Fruit fly (Drosophila melanogaster) whole organism, embryonic: Measurements from ENCODE around the gene CG11454.

ENCODE experiments used
- Antp ChIP-seq: fragments of 200-800 bp; sonication (Bioruptor generic); optimal IDR thresholded peaks from 3 replicates; lab custom pipeline; 2016; ENCODE audit warnings: missing biosample characterization, missing genetic modification characterization
- BEAF-32 ChIP-seq: fragments of 200-800 bp; sonication (Bioruptor generic); optimal IDR thresholded peaks from 3 replicates; lab custom pipeline; 2017; ENCODE audit warnings: missing biosample characterization, missing genetic modification characterization, mild to moderate bottlenecking, moderate library complexity, missing genetic modification reagents
- Bgb ChIP-seq: fragments of 200-800 bp; sonication (Bioruptor generic); IDR thresholded peaks from 2 replicates; pipeline ENCODE4 v1.3.6; 2022; ENCODE audit warnings: missing biosample characterization, missing genetic modification characterization; ENCODE audit not compliant: partially characterized antibody
- C15 ChIP-seq: fragments of 200-800 bp; sonication (Bioruptor generic); IDR thresholded peaks from 3 replicates; pipeline ENCODE4 v1.3.6; 2022; ENCODE audit warnings: missing biosample characterization, missing genetic modification characterization
- CG12391 ChIP-seq: fragments of 200-800 bp; sonication (Bioruptor generic); optimal IDR thresholded peaks from 3 replicates; lab custom pipeline; 2018; ENCODE audit warnings: missing biosample characterization, mild to moderate bottlenecking, missing genetic modification characterization, moderate library complexity
- CG12659 ChIP-seq: fragments of 200-800 bp; sonication (Bioruptor generic); optimal IDR thresholded peaks from 3 replicates; lab custom pipeline; 2017; ENCODE audit warnings: mild to moderate bottlenecking, missing biosample characterization, missing genetic modification reagents, missing genetic modification characterization
- CG13287 ChIP-seq: fragments of 200-800 bp; sonication (Bioruptor generic); IDR thresholded peaks from 2 replicates; pipeline ENCODE4 v1.3.6; 2022; ENCODE audit warnings: missing biosample characterization, missing genetic modification characterization; ENCODE audit not compliant: partially characterized antibody
- CG14014 ChIP-seq: fragments of 200-800 bp; sonication (Bioruptor generic); IDR thresholded peaks from 2 replicates; pipeline ENCODE4 v1.3.6; 2022; ENCODE audit warnings: missing biosample characterization, missing genetic modification characterization
- CG14860 ChIP-seq: fragments of 200-800 bp; sonication (Bioruptor generic); IDR thresholded peaks from 3 replicates; pipeline ENCODE4 v1.3.6; 2022; ENCODE audit warnings: missing biosample characterization, missing genetic modification characterization; ENCODE audit not compliant: partially characterized antibody
- CG16813 ChIP-seq: fragments of 200-800 bp; sonication (Bioruptor generic); IDR thresholded peaks from 3 replicates; pipeline ENCODE4 v1.3.6; 2022; ENCODE audit warnings: missing biosample characterization, missing genetic modification characterization; ENCODE audit not compliant: partially characterized antibody
- CG1792 ChIP-seq: fragments of 200-800 bp; sonication (Bioruptor generic); optimal IDR thresholded peaks from 2 replicates; lab custom pipeline; 2016; ENCODE audit warnings: missing biosample characterization, missing genetic modification characterization
- CG18599 ChIP-seq: fragments of 200-800 bp; sonication (Bioruptor generic); optimal IDR thresholded peaks from 3 replicates; lab custom pipeline; 2017; ENCODE audit warnings: missing biosample characterization, missing genetic modification characterization, mild to moderate bottlenecking, moderate library complexity, missing genetic modification reagents
- CG2678 ChIP-seq: fragments of 200-800 bp; sonication (Bioruptor generic); optimal IDR thresholded peaks from 3 replicates; lab custom pipeline; 2019; ENCODE audit warnings: missing biosample characterization, mild to moderate bottlenecking, missing genetic modification characterization, moderate library complexity
- CG2712 ChIP-seq: fragments of 200-800 bp; optimal IDR thresholded peaks from 3 replicates; lab custom pipeline; 2019; ENCODE audit warnings: missing biosample characterization, mild to moderate bottlenecking, missing genetic modification characterization, moderate library complexity
- CG3995 ChIP-seq: fragments of 200-800 bp; sonication (Bioruptor generic); optimal IDR thresholded peaks from 3 replicates; lab custom pipeline; 2016; ENCODE audit warnings: missing biosample characterization, missing genetic modification characterization
- CG6791 ChIP-seq: fragments of 200-800 bp; sonication (Bioruptor generic); IDR thresholded peaks from 3 replicates; pipeline ENCODE4 v1.3.6; 2022; ENCODE audit warnings: missing biosample characterization, missing genetic modification characterization; ENCODE audit not compliant: partially characterized antibody
- CG8290 ChIP-seq, 3 experiments: fragments of 200-800 bp; sonication (Bioruptor generic); optimal IDR thresholded peaks; 2 replicates each; lab custom pipeline; 2016 to 2019; ENCODE audit warnings: missing biosample characterization in 3 of 3, missing genetic modification characterization in 3 of 3, mild to moderate bottlenecking in 2 of 3, moderate library complexity in 1 of 3
- CG9437 ChIP-seq: fragments of 200-800 bp; sonication (Bioruptor generic); optimal IDR thresholded peaks from 2 replicates; lab custom pipeline; 2018; ENCODE audit warnings: missing biosample characterization, mild to moderate bottlenecking, missing genetic modification characterization
- CG9817 ChIP-seq: fragments of 200-800 bp; sonication (Bioruptor generic); optimal IDR thresholded peaks from 2 replicates; lab custom pipeline; 2018; ENCODE audit warnings: missing biosample characterization, mild to moderate bottlenecking, missing genetic modification characterization, moderate library complexity
- CTCF ChIP-seq: fragments of 200-800 bp; sonication (Bioruptor generic); optimal IDR thresholded peaks from 2 replicates; lab custom pipeline; 2017; ENCODE audit warnings: missing biosample characterization, mild to moderate bottlenecking, missing genetic modification characterization, moderate library complexity
- CrebB ChIP-seq: fragments of 200-800 bp; sonication (Bioruptor generic); optimal IDR thresholded peaks from 3 replicates; lab custom pipeline; 2018; ENCODE audit warnings: missing biosample characterization, mild to moderate bottlenecking, missing genetic modification characterization
- Dad ChIP-seq: fragments of 200-800 bp; sonication (Bioruptor generic); optimal IDR thresholded peaks from 3 replicates; lab custom pipeline; 2016; ENCODE audit warnings: missing biosample characterization, missing genetic modification characterization
- Dfd ChIP-seq, 2 experiments: fragments of >200 bp; optimal IDR thresholded peaks; 2 replicates each; lab custom pipeline; 2017; ENCODE audit warnings: missing biosample characterization in 2 of 2, missing genetic modification characterization in 2 of 2
- Doc2 ChIP-seq: fragments of 200-800 bp; sonication (Bioruptor generic); IDR thresholded peaks from 2 replicates; pipeline ENCODE4 v1.3.6; 2022; ENCODE audit warnings: missing biosample characterization, missing genetic modification characterization
- Dp ChIP-seq: fragments of 200-800 bp; sonication (Bioruptor generic); optimal IDR thresholded peaks from 2 replicates; lab custom pipeline; 2018; ENCODE audit warnings: missing biosample characterization, mild to moderate bottlenecking, missing genetic modification characterization, moderate library complexity
- Fer3 ChIP-seq: fragments of 200-800 bp; sonication (Bioruptor generic); optimal IDR thresholded peaks from 2 replicates; lab custom pipeline; 2018; ENCODE audit warnings: missing biosample characterization, mild to moderate bottlenecking, missing genetic modification characterization, moderate library complexity
- Hr51 ChIP-seq, 2 experiments: fragments of 200-800 bp; sonication (Bioruptor generic); optimal IDR thresholded peaks; 2 replicates in 1 of 2; 3 replicates in 1 of 2; lab custom pipeline; 2016 to 2018; ENCODE audit warnings: missing biosample characterization in 2 of 2, missing genetic modification characterization in 2 of 2, mild to moderate bottlenecking in 1 of 2, moderate library complexity in 1 of 2
- Kr ChIP-seq: fragments of 200-800 bp; sonication (Bioruptor generic); optimal IDR thresholded peaks from 2 replicates; lab custom pipeline; 2017; ENCODE audit warnings: missing biosample characterization, mild to moderate bottlenecking, missing genetic modification characterization
- NC2α ChIP-seq: fragments of 200-800 bp; sonication (Bioruptor generic); optimal IDR thresholded peaks from 2 replicates; lab custom pipeline; 2016; ENCODE audit warnings: missing biosample characterization, missing genetic modification characterization
- Six4 ChIP-seq: fragments of 200-800 bp; sonication (Bioruptor generic); optimal IDR thresholded peaks from 2 replicates; lab custom pipeline; 2016; ENCODE audit warnings: missing biosample characterization, missing genetic modification characterization
- Spps ChIP-seq: fragments of 200-800 bp; sonication (Bioruptor generic); optimal IDR thresholded peaks from 2 replicates; lab custom pipeline; 2018; ENCODE audit warnings: missing biosample characterization, mild to moderate bottlenecking, missing genetic modification characterization
- Stat92E ChIP-seq, 3 experiments: fragments of >200 bp in 2 of 3; fragments of 200-800 bp in 1 of 3; sonication (Bioruptor generic) in 1 of 3; optimal IDR thresholded peaks; 2 replicates each; lab custom pipeline; 2017 to 2019; ENCODE audit warnings: missing biosample characterization in 3 of 3, missing genetic modification characterization in 3 of 3, mild to moderate bottlenecking in 1 of 3, moderate library complexity in 1 of 3
- ase ChIP-seq: fragments of 200-800 bp; sonication (Bioruptor generic); IDR thresholded peaks from 3 replicates; pipeline ENCODE4 v1.3.6; 2022; ENCODE audit warnings: missing biosample characterization, missing genetic modification characterization
- ato ChIP-seq: fragments of 200-800 bp; sonication (Bioruptor generic); IDR thresholded peaks from 2 replicates; pipeline ENCODE4 v1.3.6; 2022; ENCODE audit warnings: missing biosample characterization, missing genetic modification characterization; ENCODE audit not compliant: partially characterized antibody
- chinmo ChIP-seq: fragments of 200-800 bp; sonication (Bioruptor generic); IDR thresholded peaks from 4 replicates; pipeline ENCODE4 v1.3.6; 2022; ENCODE audit warnings: missing biosample characterization, missing genetic modification characterization; ENCODE audit not compliant: partially characterized antibody
- dm ChIP-seq: fragments of 200-800 bp; sonication (Bioruptor generic); optimal IDR thresholded peaks from 3 replicates; lab custom pipeline; 2016; ENCODE audit warnings: missing biosample characterization, missing genetic modification characterization
- ems ChIP-seq: fragments of 200-800 bp; sonication (Bioruptor generic); optimal IDR thresholded peaks from 3 replicates; lab custom pipeline; 2016; ENCODE audit warnings: missing biosample characterization, missing genetic modification characterization
- knrl ChIP-seq: fragments of 200-800 bp; sonication (Bioruptor generic); IDR thresholded peaks from 3 replicates; pipeline ENCODE4 v1.3.6; 2022; ENCODE audit warnings: missing biosample characterization, missing genetic modification characterization; ENCODE audit not compliant: partially characterized antibody
- lab ChIP-seq: fragments of 200-800 bp; sonication (Bioruptor generic); optimal IDR thresholded peaks from 3 replicates; lab custom pipeline; 2017; ENCODE audit warnings: missing biosample characterization, missing genetic modification characterization, mild to moderate bottlenecking, moderate library complexity, missing genetic modification reagents
- maf-S ChIP-seq: fragments of 200-800 bp; sonication (Bioruptor generic); optimal IDR thresholded peaks from 2 replicates; lab custom pipeline; 2016; ENCODE audit warnings: missing biosample characterization, missing genetic modification characterization
- nerfin-1 ChIP-seq: fragments of 200-800 bp; sonication (Bioruptor generic); optimal IDR thresholded peaks from 3 replicates; lab custom pipeline; 2019; ENCODE audit warnings: missing biosample characterization, mild to moderate bottlenecking, missing genetic modification characterization, moderate library complexity
- pfk ChIP-seq: fragments of 200-800 bp; sonication (Bioruptor generic); optimal IDR thresholded peaks from 2 replicates; lab custom pipeline; 2018; ENCODE audit warnings: missing biosample characterization, mild to moderate bottlenecking, missing genetic modification characterization, moderate library complexity
- psq ChIP-seq: fragments of 200-800 bp; sonication (Bioruptor generic); optimal IDR thresholded peaks from 2 replicates; lab custom pipeline; 2017; ENCODE audit warnings: missing biosample characterization, missing genetic modification characterization
- shn ChIP-seq: fragments of 200-800 bp; sonication (Bioruptor generic); optimal IDR thresholded peaks from 3 replicates; lab custom pipeline; 2016; ENCODE audit warnings: missing biosample characterization, missing genetic modification characterization
- tna ChIP-seq: fragments of 200-800 bp; sonication (Bioruptor generic); IDR thresholded peaks from 2 replicates; pipeline ENCODE4 v1.3.6; 2022; ENCODE audit warnings: missing biosample characterization, missing genetic modification characterization; ENCODE audit not compliant: partially characterized antibody
- trem ChIP-seq: fragments of 200-800 bp; optimal IDR thresholded peaks from 3 replicates; lab custom pipeline; 2019; ENCODE audit warnings: missing biosample characterization, mild to moderate bottlenecking, missing genetic modification characterization, moderate library complexity
- zf30C ChIP-seq: fragments of 200-800 bp; sonication (Bioruptor generic); optimal IDR thresholded peaks from 3 replicates; lab custom pipeline; 2018; ENCODE audit warnings: missing biosample characterization, mild to moderate bottlenecking, missing genetic modification characterization

CG11454 gene

dm6 chr2L:182360-183144 lies 39.4 kb downstream of the CG11454 start (continued):
- TF ChIP-seq maf-S (GFP tag; lab: Kevin White, UChicago) = no peak
- TF ChIP-seq Dfd (GFP tag; optimal IDR thresholded peaks at IDR 0.05; lab: Kevin White, UChicago) = no peak
- TF ChIP-seq chinmo (GFP tag; lab: Robert Waterston, UW) = 0 out of 4 replicates have a peak, but pooled peaks have one; percentile 75
- TF ChIP-seq CG3995 (GFP tag; lab: Kevin White, UChicago) = no peak
- TF ChIP-seq CTCF (GFP tag; lab: Kevin White, UChicago) = peak; percentile 43
- TF ChIP-seq tna (GFP tag; lab: Robert Waterston, UW) = 0 out of 2 replicates have a peak, but pooled peaks have one; percentile 18
- no peak for TF ChIP-seq CG12391
- no peak for TF ChIP-seq CG2678 (tag; lab: Kevin White, UChicago)
- TF ChIP-seq CG12659 (GFP tag; lab: Kevin White, UChicago) = peak; percentile 35
- no peak for TF ChIP-seq lab
- TF ChIP-seq psq (GFP tag; lab: Kevin White, UChicago) = peak; percentile 66
- TF ChIP-seq NC2α (GFP tag; lab: Kevin White, UChicago) = no peak
- no peak for TF ChIP-seq CG14014
- no peak for TF ChIP-seq zf30C (GFP tag; lab: Kevin White, UChicago)
- no peak for TF ChIP-seq CG1792 (GFP tag; lab: Kevin White, UChicago)
- no peak; the same call in 2 of the 3 replicates for TF ChIP-seq CG6791
- peak; percentile 40 for TF ChIP-seq trem (tag; lab: Kevin White, UChicago)
- no peak for TF ChIP-seq shn
- peak; percentile 72 for TF ChIP-seq CG13287 (GFP tag; lab: Robert Waterston, UW)
- TF ChIP-seq nerfin-1 (tag; lab: Kevin White, UChicago) = peak; percentile 38
- TF ChIP-seq ato (GFP tag; lab: Robert Waterston, UW) = peak; percentile 20; the same call in 1 of the 2 replicates
- no peak for TF ChIP-seq pfk (GFP tag; lab: Kevin White, UChicago)
- TF ChIP-seq CG16813 (GFP tag; lab: Robert Waterston, UW) = peak; percentile 38; the same call in 2 of the 3 replicates
- peak; percentile 2 for TF ChIP-seq CG18599 (GFP tag; lab: Kevin White, UChicago)
- TF ChIP-seq CG14860 (GFP tag; lab: Robert Waterston, UW) = 0 out of 3 replicates have a peak, but pooled peaks have one; percentile 11
- TF ChIP-seq Stat92E (GFP tag; optimal IDR thresholded peaks at IDR 0.05; lab: Kevin White, UChicago) = peak in 1 of 3 experiments; percentile 39
- TF ChIP-seq CG9817 (tag; lab: Kevin White, UChicago) = no peak
- no peak for TF ChIP-seq CG8290 (GFP tag; optimal IDR thresholded peaks at IDR 0.05; lab: Kevin White, UChicago)
- no peak for TF ChIP-seq CG8290 (tag; optimal IDR thresholded peaks at IDR 0.05; lab: Kevin White, UChicago)
- TF ChIP-seq ems (GFP tag; lab: Kevin White, UChicago) = no peak
- no peak for TF ChIP-seq CrebB
- no peak; the same call in 2 of the 3 replicates for TF ChIP-seq knrl
- peak; percentile 60; the same call in 1 of the 2 replicates for TF ChIP-seq Bgb
- TF ChIP-seq Fer3 = no peak
- no peak for TF ChIP-seq Dad (GFP tag; lab: Kevin White, UChicago)
- TF ChIP-seq Six4 (GFP tag; lab: Kevin White, UChicago) = no peak
- TF ChIP-seq Kr (GFP tag; lab: Kevin White, UChicago) = no peak
- TF ChIP-seq dm (GFP tag; lab: Kevin White, UChicago) = peak; percentile 2
- TF ChIP-seq CG9437 = peak; percentile 100
- TF ChIP-seq Spps (tag; lab: Kevin White, UChicago) = no peak
- no peak for TF ChIP-seq Antp (GFP tag; lab: Kevin White, UChicago)
- TF ChIP-seq BEAF-32 (GFP tag; lab: Kevin White, UChicago) = peak; percentile 58
- TF ChIP-seq CG2712 (tag; lab: Kevin White, UChicago) = peak; percentile 28
- TF ChIP-seq C15 (GFP tag; lab: Robert Waterston, UW) = no peak
- no peak for TF ChIP-seq ase (GFP tag; lab: Robert Waterston, UW)
- no peak for TF ChIP-seq Doc2 (GFP tag; lab: Robert Waterston, UW)
- peak; percentile 22 for TF ChIP-seq Dp (GFP tag; lab: Kevin White, UChicago)
- peak in 1 of 2 experiments; percentile 8 for TF ChIP-seq Hr51 (GFP tag; optimal IDR thresholded peaks at IDR 0.05; lab: Kevin White, UChicago)
